Fruit fly (Drosophila melanogaster) whole organism, embryonic: ENCODE measurements around the gene mbc.

Experiments used
- Antp ChIP-seq: fragments of 200-800 bp; sonication (Bioruptor generic); optimal IDR thresholded peaks from 3 replicates; lab custom pipeline; 2016; ENCODE audit warnings: missing biosample characterization, missing genetic modification characterization
- bigmax ChIP-seq: fragments of 200-800 bp; sonication (Bioruptor generic); optimal IDR thresholded peaks from 2 replicates; lab custom pipeline; 2018; ENCODE audit warnings: missing biosample characterization, mild to moderate bottlenecking, missing genetic modification characterization
- gcm ChIP-seq: fragments of 200-800 bp; sonication (Bioruptor generic); optimal IDR thresholded peaks from 2 replicates; lab custom pipeline; 2019; ENCODE audit warnings: missing biosample characterization, mild to moderate bottlenecking, missing genetic modification characterization, moderate library complexity
- pnt ChIP-seq: fragments of 200-800 bp; sonication (Bioruptor generic); optimal IDR thresholded peaks from 3 replicates; lab custom pipeline; 2016; ENCODE audit warnings: missing biosample characterization, missing genetic modification characterization

dm6 chr3R:23817566-23818202, 36.1 kb downstream of the mbc start:
- TF ChIP-seq bigmax (GFP tag; lab: Kevin White, UChicago) (no peak), Antp (GFP tag; lab: Kevin White, UChicago) (no peak), gcm (GFP tag; lab: Kevin White, UChicago) (no peak), pnt (GFP tag; lab: Kevin White, UChicago) (no peak)
